Worm (Caenorhabditis elegans) whole organism, young adult: ENCODE results near the gene iglr-1.

Experiments
- F10E7.11 ChIP-seq: sonication (generic microtip); optimal IDR thresholded peaks from 2 replicates; lab custom pipeline; 2017; ENCODE audit warnings: mild to moderate bottlenecking, missing genetic modification characterization, moderate library complexity, missing compliant biosample characterization
- F22D6.2 ChIP-seq: sonication (generic microtip); optimal IDR thresholded peaks from 2 replicates; lab custom pipeline; 2016; ENCODE audit warnings: mild to moderate bottlenecking, missing genetic modification characterization, missing compliant biosample characterization
- F39B2.1 ChIP-seq: fragments of 200-800 bp; sonication (Bioruptor generic); IDR thresholded peaks from 2 replicates; pipeline ENCODE4 v1.3.6; 2022; ENCODE audit warnings: missing genetic modification reagents, missing genetic modification characterization, missing compliant biosample characterization
- F57C9.4 ChIP-seq: sonication (generic microtip); optimal IDR thresholded peaks from 2 replicates; lab custom pipeline; 2017; ENCODE audit warnings: mild to moderate bottlenecking, missing genetic modification characterization, missing compliant biosample characterization
- K11D2.4 ChIP-seq: fragments of 200-800 bp; sonication (Bioruptor generic); IDR thresholded peaks from 2 replicates; pipeline ENCODE4 v1.3.6; 2022; ENCODE audit warnings: missing genetic modification reagents, missing genetic modification characterization, missing compliant biosample characterization
- Y53F4B.3 ChIP-seq: fragments of 200-800 bp; sonication (Bioruptor generic); IDR thresholded peaks from 2 replicates; pipeline ENCODE4 v1.3.6; 2022; ENCODE audit warnings: missing genetic modification reagents, missing genetic modification characterization, missing compliant biosample characterization
- Y79H2A.3 ChIP-seq: fragments of 200-800 bp; sonication (Bioruptor generic); conservative IDR thresholded peaks from 2 replicates; pipeline ENCODE4 v1.3.6; 2022; ENCODE audit warnings: missing genetic modification reagents, missing genetic modification characterization, missing compliant biosample characterization
- ZK185.1 ChIP-seq: sonication (generic microtip); optimal IDR thresholded peaks from 2 replicates; lab custom pipeline; 2016; ENCODE audit warnings: mild to moderate bottlenecking, missing genetic modification characterization, missing compliant biosample characterization; ENCODE audit not compliant: poor library complexity, severe bottlenecking
- ama-1 ChIP-seq, 3 experiments: fragments of 150-350 bp in 1 of 3; sonication (generic microtip) in 2 of 3; optimal IDR thresholded peaks; 2 replicates each; lab custom pipeline; 2014 to 2018; ENCODE audit warnings: missing biosample characterization in 2 of 3, missing genetic modification characterization in 2 of 3, missing genetic modification reagents in 2 of 3
- athp-1 ChIP-seq: sonication (generic microtip); optimal IDR thresholded peaks from 2 replicates; lab custom pipeline; 2017; ENCODE audit warnings: mild to moderate bottlenecking, missing genetic modification characterization, missing compliant biosample characterization
- bed-2 ChIP-seq: fragments of 200-800 bp; sonication (Bioruptor generic); IDR thresholded peaks from 2 replicates; pipeline ENCODE4 v1.3.6; 2022; ENCODE audit warnings: missing genetic modification reagents, missing genetic modification characterization, missing compliant biosample characterization
- ccch-3 ChIP-seq: fragments of 200-800 bp; sonication (Bioruptor generic); optimal IDR thresholded peaks from 2 replicates; lab custom pipeline; 2018; ENCODE audit warnings: mild to moderate bottlenecking, missing genetic modification characterization, missing compliant biosample characterization
- cebp-1 ChIP-seq, 2 experiments: fragments of 200-800 bp in 1 of 2; sonication (Bioruptor generic) in 1 of 2; sonication (generic microtip) in 1 of 2; IDR thresholded peaks in 1 of 2; optimal IDR thresholded peaks in 1 of 2; 2 replicates each; pipeline versions ENCODE4 v1.3.6 to Lab custom; 2017 to 2022; ENCODE audit warnings: missing compliant biosample characterization in 2 of 2, missing genetic modification characterization in 2 of 2, mild to moderate bottlenecking in 1 of 2, missing genetic modification reagents in 1 of 2, moderate library complexity in 1 of 2
- cebp-2 ChIP-seq: fragments of 200-800 bp; sonication (Bioruptor generic); IDR thresholded peaks from 2 replicates; pipeline ENCODE4 v1.3.6; 2022; ENCODE audit warnings: missing genetic modification characterization, missing compliant biosample characterization
- chd-7 ChIP-seq: sonication (generic microtip); optimal IDR thresholded peaks from 2 replicates; lab custom pipeline; 2016; ENCODE audit warnings: mild to moderate bottlenecking, missing genetic modification characterization, moderate library complexity, missing compliant biosample characterization
- egrh-3 ChIP-seq: fragments of 200-800 bp; sonication (Bioruptor generic); IDR thresholded peaks from 2 replicates; pipeline ENCODE4 v1.3.6; 2022; ENCODE audit warnings: missing genetic modification reagents, missing genetic modification characterization, missing compliant biosample characterization
- fkh-3 ChIP-seq: sonication (generic microtip); optimal IDR thresholded peaks from 2 replicates; lab custom pipeline; 2016; ENCODE audit warnings: mild to moderate bottlenecking, missing genetic modification characterization, missing compliant biosample characterization
- him-1 ChIP-seq: sonication (generic microtip); optimal IDR thresholded peaks from 2 replicates; lab custom pipeline; 2016; ENCODE audit warnings: missing genotype, missing genetic modification reagents, missing genetic modification characterization, missing compliant biosample characterization
- lin-40 ChIP-seq: sonication (generic microtip); optimal IDR thresholded peaks from 2 replicates; lab custom pipeline; 2016; ENCODE audit warnings: missing genetic modification characterization, mild to moderate bottlenecking, missing compliant biosample characterization, missing genotype, missing genetic modification reagents
- madf-3 ChIP-seq: fragments of 200-800 bp; sonication (Bioruptor generic); IDR thresholded peaks from 2 replicates; pipeline ENCODE4 v1.3.6; 2022; ENCODE audit warnings: missing genetic modification reagents, missing genetic modification characterization, missing compliant biosample characterization
- mes-4 ChIP-seq: sonication (generic microtip); optimal IDR thresholded peaks from 2 replicates; lab custom pipeline; 2016; ENCODE audit warnings: missing genotype, missing genetic modification characterization, missing compliant biosample characterization
- nfyb-1 ChIP-seq: fragments of 200-800 bp; sonication (Bioruptor generic); IDR thresholded peaks from 2 replicates; pipeline ENCODE4 v1.3.6; 2022; ENCODE audit warnings: missing genetic modification reagents, missing genetic modification characterization, missing compliant biosample characterization
- nhr-80 ChIP-seq: sonication (generic microtip); optimal IDR thresholded peaks from 2 replicates; lab custom pipeline; 2016; ENCODE audit warnings: missing genetic modification characterization, missing compliant biosample characterization
- repo-1 ChIP-seq: sonication (generic microtip); optimal IDR thresholded peaks from 2 replicates; lab custom pipeline; 2017; ENCODE audit warnings: mild to moderate bottlenecking, missing genetic modification characterization, missing compliant biosample characterization
- sdz-38 ChIP-seq: sonication (generic microtip); optimal IDR thresholded peaks from 2 replicates; lab custom pipeline; 2016; ENCODE audit warnings: missing genotype, missing genetic modification characterization, missing compliant biosample characterization
- snpc-4 ChIP-seq, 5 experiments: fragments of 150-350 bp in 1 of 5; sonication (generic microtip) in 4 of 5; optimal IDR thresholded peaks; 2 replicates each; lab custom pipeline; 2014 to 2018; ENCODE audit warnings: missing genetic modification characterization in 5 of 5, missing biosample characterization in 3 of 5, antibody characterized with exemption in 2 of 5, mild to moderate bottlenecking in 2 of 5, missing compliant biosample characterization in 2 of 5, missing genotype in 2 of 5, moderate library complexity in 2 of 5, missing genetic modification reagents in 1 of 5
- somi-1 ChIP-seq: fragments of 200-800 bp; sonication (Bioruptor generic); optimal IDR thresholded peaks from 2 replicates; lab custom pipeline; 2018; ENCODE audit warnings: mild to moderate bottlenecking, missing genetic modification characterization, missing compliant biosample characterization
- tbx-9 ChIP-seq: sonication (generic microtip); optimal IDR thresholded peaks from 2 replicates; lab custom pipeline; 2016; ENCODE audit warnings: borderline replicate concordance, missing genetic modification characterization, inconsistent platforms, missing compliant biosample characterization
- unc-130 ChIP-seq: sonication (generic microtip); optimal IDR thresholded peaks from 2 replicates; lab custom pipeline; 2016; ENCODE audit warnings: missing genetic modification reagents, missing genetic modification characterization, missing compliant biosample characterization
- ztf-18 ChIP-seq: sonication (generic microtip); optimal IDR thresholded peaks from 2 replicates; lab custom pipeline; 2016; ENCODE audit warnings: missing genotype, mild to moderate bottlenecking, missing genetic modification characterization, missing compliant biosample characterization
- ztf-25 ChIP-seq: fragments of 200-800 bp; sonication (Bioruptor generic); IDR thresholded peaks from 2 replicates; pipeline ENCODE4 v1.3.6; 2022; ENCODE audit warnings: missing genetic modification reagents, missing genetic modification characterization, missing compliant biosample characterization
- ztf-26 ChIP-seq: sonication (generic microtip); optimal IDR thresholded peaks from 2 replicates; lab custom pipeline; 2017; ENCODE audit warnings: missing genetic modification characterization, missing compliant biosample characterization
- ztf-28 ChIP-seq: fragments of 200-800 bp; sonication (Bioruptor generic); IDR thresholded peaks from 2 replicates; pipeline ENCODE4 v1.3.6; 2022; ENCODE audit warnings: missing genetic modification reagents, missing genetic modification characterization, missing compliant biosample characterization

Gene iglr-1

ce11 chrX:15040552-15041080, 49.4 kb upstream of the iglr-1 start, which contains the start of gene C18B12.4 (continued):
- TF ChIP-seq ztf-26 (tag; lab: Kevin White, UChicago), result peak; percentile 93

ce11 chrX:15039696-15040212, 48.6 kb upstream of the iglr-1 start:
- TF ChIP-seq egrh-3 (GFP tag; lab: Robert Waterston, UW), result no peak
- no peak for TF ChIP-seq fkh-3
- TF ChIP-seq F10E7.11 (tag; lab: Kevin White, UChicago), result no peak
- TF ChIP-seq ztf-26 (tag; lab: Kevin White, UChicago), result no peak
- no peak for TF ChIP-seq Y79H2A.3

ce11 chrX:15039029-15039695, 48.0 kb upstream of the iglr-1 start:
- TF ChIP-seq somi-1 (GFP tag; lab: Kevin White, UChicago) (no peak), bed-2 (GFP tag; lab: Robert Waterston, UW) (no peak), F39B2.1 (GFP tag; lab: Robert Waterston, UW) (no peak), mes-4 (tag; lab: Kevin White, UChicago) (no peak), unc-130 (no peak), K11D2.4 (no peak), Y53F4B.3 (no peak), ccch-3 (no peak), sdz-38 (tag; lab: Kevin White, UChicago) (no peak), ztf-18 (no peak), cebp-2 (no peak), snpc-4 (GFP tag; optimal IDR thresholded peaks at IDR 0.05; lab: Kevin White, UChicago) (no peak), snpc-4 (tag; optimal IDR thresholded peaks at IDR 0.05; lab: Kevin White, UChicago) (no peak), ztf-28 (GFP tag; lab: Robert Waterston, UW) (no peak)
- TF ChIP-seq, all 124 proteins: peak for 0

DNA sequence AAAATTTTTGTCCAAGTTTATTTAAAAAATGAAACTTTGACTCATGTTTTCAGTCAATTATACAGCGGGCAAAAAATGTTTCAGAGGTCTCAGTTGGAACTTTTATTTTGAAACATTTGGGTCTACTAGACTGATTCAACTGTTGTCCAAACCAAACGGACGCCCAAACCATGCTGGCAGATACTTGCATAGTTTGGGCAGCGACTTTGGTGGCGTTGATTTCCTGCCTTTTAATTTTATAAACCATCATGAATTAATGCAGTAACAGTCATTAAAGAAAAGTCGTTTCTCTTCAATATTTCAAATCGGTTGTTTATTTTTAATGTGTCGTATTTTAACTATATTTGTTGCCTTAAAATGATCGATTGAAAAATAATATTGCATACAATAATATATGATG, 45.1 kb upstream of the iglr-1 start:
- TF ChIP-seq madf-3 (GFP tag; lab: Robert Waterston, UW) (peak; percentile 59; the same call in 1 of the 2 replicates), chd-7 (tag; lab: Kevin White, UChicago) (peak; percentile 41), repo-1 (tag; lab: Kevin White, UChicago) (peak; percentile 65), nfyb-1 (peak; percentile 28; the same call in 1 of the 2 replicates), F22D6.2 (tag; lab: Kevin White, UChicago) (peak; percentile 17), cebp-1 (GFP tag; IDR thresholded peaks at IDR 0.05; lab: Robert Waterston, UW) (no peak), cebp-1 (tag; optimal IDR thresholded peaks at IDR 0.05; lab: Kevin White, UChicago) (peak; percentile 21), F57C9.4 (tag; lab: Kevin White, UChicago) (no peak), sdz-38 (tag; lab: Kevin White, UChicago) (no peak), him-1 (tag; lab: Kevin White, UChicago) (no peak), athp-1 (tag; lab: Kevin White, UChicago) (peak; percentile 16), nhr-80 (tag; lab: Kevin White, UChicago) (no peak), ZK185.1 (peak; percentile 19), lin-40 (tag; lab: Kevin White, UChicago) (peak; percentile 51)

DNA sequence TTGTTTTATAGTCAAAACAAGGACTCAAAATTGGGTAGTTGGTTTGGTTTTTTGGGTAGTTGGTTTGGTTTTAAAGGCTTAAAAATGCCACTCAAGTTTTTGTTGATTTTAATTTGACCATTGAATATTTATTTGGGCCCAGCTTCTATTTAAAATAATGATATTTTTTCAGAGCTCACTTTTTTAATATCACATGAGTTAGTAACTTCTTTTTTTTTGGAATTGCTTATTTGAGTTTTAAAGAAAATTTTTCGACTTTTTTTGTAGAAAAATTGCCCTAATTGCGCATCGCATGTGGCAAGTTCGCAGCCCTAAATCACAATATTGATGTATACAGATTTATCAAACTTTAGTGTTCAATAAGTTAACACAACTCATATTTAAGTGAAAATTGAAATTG, 44.6 kb upstream of the iglr-1 start:
- TF ChIP-seq tbx-9 (tag; lab: Kevin White, UChicago) (no peak), Y79H2A.3 (no peak), ama-1 (optimal IDR thresholded peaks at IDR 0.05; lab: Kevin White, UChicago) (no peak), ama-1 (GFP tag; optimal IDR thresholded peaks at IDR 0.05; lab: Kevin White, UChicago) (no peak), ztf-25 (no peak), F22D6.2 (tag; lab: Kevin White, UChicago) (no peak)
